Worm (Caenorhabditis elegans): ENCODE measurements around the gene apb-1.
"Not testable (repeated sequence)": the region's sequence is repeated elsewhere in the genome, so short reads cannot be mapped to it uniquely, and the experiment has no call there.

Gene apb-1

ce11 chrIII:2576360-2577259, 20.2 kb downstream of the apb-1 start (continued):
- TF ChIP-seq madf-2 (tag; optimal IDR thresholded peaks at IDR 0.05), result peak; percentile 46
- no peak for TF ChIP-seq eyg-1 (tag; optimal IDR thresholded peaks at IDR 0.05)
- peak; percentile 12 for TF ChIP-seq gmeb-2 (tag; optimal IDR thresholded peaks at IDR 0.05)
- no peak for TF ChIP-seq ceh-22 (tag; optimal IDR thresholded peaks at IDR 0.05)
- no peak for TF ChIP-seq unc-55 (GFP tag; optimal IDR thresholded peaks at IDR 0.05)
- TF ChIP-seq ceh-14 (tag; optimal IDR thresholded peaks at IDR 0.05), result no peak
- TF ChIP-seq hlh-13 (GFP tag; optimal IDR thresholded peaks at IDR 0.05), result no peak
- TF ChIP-seq nfya-1 (tag; optimal IDR thresholded peaks at IDR 0.05), result peak; percentile 57
- TF ChIP-seq dmd-4 (tag; optimal IDR thresholded peaks at IDR 0.05; ENCODE audit: borderline replicate concordance), result no peak

- TF ChIP-seq che-1 (tag; optimal IDR thresholded peaks at IDR 0.05) (no peak), tbx-7 (tag; optimal IDR thresholded peaks at IDR 0.05) (no peak), ceh-9 (tag; optimal IDR thresholded peaks at IDR 0.05) (no peak), hlh-15 (tag; optimal IDR thresholded peaks at IDR 0.05) (no peak), zip-5 (tag; optimal IDR thresholded peaks at IDR 0.05) (no peak), F13H6.1 (tag; optimal IDR thresholded peaks at IDR 0.05) (no peak), unc-42 (tag; optimal IDR thresholded peaks at IDR 0.05) (no peak), Y22D7AL.16 (tag; optimal IDR thresholded peaks at IDR 0.05) (no peak), lin-11 (tag; optimal IDR thresholded peaks at IDR 0.05) (no peak), pag-3 (tag; optimal IDR thresholded peaks at IDR 0.05; ENCODE audit: borderline replicate concordance) (no peak), unc-3 (GFP tag; conservative IDR thresholded peaks at IDR 0.05) (no peak), unc-3 (tag; optimal IDR thresholded peaks at IDR 0.05) (no peak), madf-2 (tag; optimal IDR thresholded peaks at IDR 0.05) (no peak), nfya-1 (tag; optimal IDR thresholded peaks at IDR 0.05) (no peak), fax-1 (tag; optimal IDR thresholded peaks at IDR 0.05) (no peak), T23F11.4 (GFP tag; optimal IDR thresholded peaks at IDR 0.05) (no peak)
Observed at ce11 chrIII:2575635-2576164, 21.1 kb downstream of the apb-1 start, which contains the start of gene Y54F10AR.1. Gene Y54F10AR.1, minus strand, starts transcription at chrIII:2575685.

ce11 chrIII:2572421-2572820, 24.4 kb downstream of the apb-1 start:
- no peak for TF ChIP-seq ets-4 (tag; optimal IDR thresholded peaks at IDR 0.05)
- TF ChIP-seq nfya-1 (tag; optimal IDR thresholded peaks at IDR 0.05), result peak; percentile 75

ce11 chrIII:2571447-2571846, 25.4 kb downstream of the apb-1 start, which contains the start of gene Y54F10AR.2:
Gene Y54F10AR.2, minus strand, starts transcription at chrIII:2571547.
- TF ChIP-seq unc-3 (GFP tag; conservative IDR thresholded peaks at IDR 0.05) (no peak), unc-3 (tag; optimal IDR thresholded peaks at IDR 0.05) (no peak), unc-86 (tag; optimal IDR thresholded peaks at IDR 0.05) (no peak), syd-9 (tag; optimal IDR thresholded peaks at IDR 0.05) (no peak), ceh-31 (tag; optimal IDR thresholded peaks at IDR 0.05) (no peak)

- not testable (repeated sequence) for TF ChIP-seq hlh-13 (GFP tag; optimal IDR thresholded peaks at IDR 0.05); ceh-18 (tag; optimal IDR thresholded peaks at IDR 0.05); ttx-3 (tag; optimal IDR thresholded peaks at IDR 0.05)
Observed at ce11 chrIII:2563883-2564282, 33.0 kb downstream of the apb-1 start, which contains the start of gene Y54F10AM.11. Gene Y54F10AM.11, minus strand, starts transcription at chrIII:2563983.

- TF ChIP-seq nhr-11 (tag; optimal IDR thresholded peaks at IDR 0.05) (no peak), sox-4 (tag; optimal IDR thresholded peaks at IDR 0.05) (no peak), unc-3 (GFP tag; conservative IDR thresholded peaks at IDR 0.05) (no peak), unc-3 (tag; optimal IDR thresholded peaks at IDR 0.05) (no peak)
Observed at ce11 chrIII:2563033-2563656, 33.7 kb downstream of the apb-1 start.

All from whole organism, late embryonic.